Worm (Caenorhabditis elegans) whole organism, young adult: ENCODE data around the gene bed-2.
A peak's percentile ranks its signal among the peaks of the same experiment; 100 is the strongest.

Experiments
- B0019.2 ChIP-seq: fragments of 200-800 bp; sonication (Bioruptor generic); conservative IDR thresholded peaks from 2 replicates; pipeline ENCODE4 v1.3.6; 2022; ENCODE audit warnings: missing genetic modification reagents, missing genetic modification characterization, missing compliant biosample characterization
- B0261.1 ChIP-seq: sonication (generic microtip); optimal IDR thresholded peaks from 2 replicates; lab custom pipeline; 2016; ENCODE audit warnings: mild to moderate bottlenecking, missing genetic modification characterization, moderate library complexity, missing compliant biosample characterization
- B0336.3 ChIP-seq: fragments of 200-800 bp; sonication (Bioruptor generic); IDR thresholded peaks from 2 replicates; pipeline ENCODE4 v1.3.6; 2022; ENCODE audit warnings: missing genetic modification characterization, missing compliant biosample characterization
- C17E4.6 ChIP-seq: fragments of 200-800 bp; sonication (Bioruptor generic); IDR thresholded peaks from 2 replicates; pipeline ENCODE4 v1.3.6; 2022; ENCODE audit warnings: missing genetic modification reagents, missing genetic modification characterization, missing compliant biosample characterization
- F10E7.11 ChIP-seq: sonication (generic microtip); optimal IDR thresholded peaks from 2 replicates; lab custom pipeline; 2017; ENCODE audit warnings: mild to moderate bottlenecking, missing genetic modification characterization, moderate library complexity, missing compliant biosample characterization
- F23B12.7 ChIP-seq: sonication (generic microtip); optimal IDR thresholded peaks from 2 replicates; lab custom pipeline; 2017; ENCODE audit warnings: missing genetic modification characterization, mild to moderate bottlenecking, missing compliant biosample characterization, antibody characterized with exemption, moderate library complexity; ENCODE audit not compliant: insufficient read depth
- F52B5.7 ChIP-seq: sonication (generic microtip); optimal IDR thresholded peaks from 2 replicates; lab custom pipeline; 2016; ENCODE audit warnings: mild to moderate bottlenecking, missing genetic modification characterization, missing compliant biosample characterization
- F57C9.4 ChIP-seq: sonication (generic microtip); optimal IDR thresholded peaks from 2 replicates; lab custom pipeline; 2017; ENCODE audit warnings: mild to moderate bottlenecking, missing genetic modification characterization, missing compliant biosample characterization
- K11D2.4 ChIP-seq: fragments of 200-800 bp; sonication (Bioruptor generic); IDR thresholded peaks from 2 replicates; pipeline ENCODE4 v1.3.6; 2022; ENCODE audit warnings: missing genetic modification reagents, missing genetic modification characterization, missing compliant biosample characterization
- T07F8.4 ChIP-seq: sonication (generic microtip); optimal IDR thresholded peaks from 2 replicates; lab custom pipeline; 2016; ENCODE audit warnings: mild to moderate bottlenecking, missing genetic modification characterization, moderate library complexity, missing compliant biosample characterization
- Y53F4B.3 ChIP-seq: fragments of 200-800 bp; sonication (Bioruptor generic); IDR thresholded peaks from 2 replicates; pipeline ENCODE4 v1.3.6; 2022; ENCODE audit warnings: missing genetic modification reagents, missing genetic modification characterization, missing compliant biosample characterization
- Y79H2A.3 ChIP-seq: fragments of 200-800 bp; sonication (Bioruptor generic); conservative IDR thresholded peaks from 2 replicates; pipeline ENCODE4 v1.3.6; 2022; ENCODE audit warnings: missing genetic modification reagents, missing genetic modification characterization, missing compliant biosample characterization
- ZK185.1 ChIP-seq: sonication (generic microtip); optimal IDR thresholded peaks from 2 replicates; lab custom pipeline; 2016; ENCODE audit warnings: mild to moderate bottlenecking, missing genetic modification characterization, missing compliant biosample characterization; ENCODE audit not compliant: poor library complexity, severe bottlenecking
- athp-1 ChIP-seq: sonication (generic microtip); optimal IDR thresholded peaks from 2 replicates; lab custom pipeline; 2017; ENCODE audit warnings: mild to moderate bottlenecking, missing genetic modification characterization, missing compliant biosample characterization
- attf-3 ChIP-seq: fragments of 200-800 bp; sonication (Bioruptor generic); conservative IDR thresholded peaks from 2 replicates; pipeline ENCODE4 v1.3.6; 2022; ENCODE audit warnings: missing genetic modification reagents, missing genetic modification characterization, missing compliant biosample characterization
- cebp-2 ChIP-seq: fragments of 200-800 bp; sonication (Bioruptor generic); IDR thresholded peaks from 2 replicates; pipeline ENCODE4 v1.3.6; 2022; ENCODE audit warnings: missing genetic modification characterization, missing compliant biosample characterization
- ceh-40 ChIP-seq: fragments of 200-800 bp; sonication (Bioruptor generic); IDR thresholded peaks from 2 replicates; pipeline ENCODE4 v1.3.6; 2022; ENCODE audit warnings: missing genetic modification characterization, missing compliant biosample characterization
- ceh-58 ChIP-seq: fragments of 200-800 bp; sonication (Bioruptor generic); IDR thresholded peaks from 2 replicates; pipeline ENCODE4 v1.3.6; 2022; ENCODE audit warnings: missing genetic modification characterization, missing compliant biosample characterization
- ceh-91 ChIP-seq: fragments of 200-800 bp; sonication (Bioruptor generic); IDR thresholded peaks from 2 replicates; pipeline ENCODE4 v1.3.6; 2022; ENCODE audit warnings: missing genetic modification reagents, missing genetic modification characterization, missing compliant biosample characterization
- dox-1 ChIP-seq: fragments of 200-800 bp; sonication (Bioruptor generic); IDR thresholded peaks from 2 replicates; pipeline ENCODE4 v1.3.6; 2022; ENCODE audit warnings: missing genetic modification reagents, missing genetic modification characterization, missing compliant biosample characterization
- dpl-1 ChIP-seq: fragments of 150-350 bp; optimal IDR thresholded peaks from 2 replicates; lab custom pipeline; 2014; ENCODE audit warnings: missing biosample characterization, missing genetic modification reagents, missing genetic modification characterization
- egrh-3 ChIP-seq: fragments of 200-800 bp; sonication (Bioruptor generic); IDR thresholded peaks from 2 replicates; pipeline ENCODE4 v1.3.6; 2022; ENCODE audit warnings: missing genetic modification reagents, missing genetic modification characterization, missing compliant biosample characterization
- ekl-4 ChIP-seq: fragments of 200-800 bp; sonication (Bioruptor generic); IDR thresholded peaks from 2 replicates; pipeline ENCODE4 v1.3.6; 2022; ENCODE audit warnings: missing genetic modification reagents, missing genetic modification characterization, missing compliant biosample characterization
- gei-17 ChIP-seq: fragments of 200-800 bp; sonication (Bioruptor generic); optimal IDR thresholded peaks from 2 replicates; lab custom pipeline; 2018; ENCODE audit warnings: mild to moderate bottlenecking, missing genetic modification characterization, missing compliant biosample characterization
- hlh-26 ChIP-seq: fragments of 200-800 bp; sonication (Bioruptor generic); conservative IDR thresholded peaks from 2 replicates; pipeline ENCODE4 v1.3.6; 2022; ENCODE audit warnings: missing genetic modification reagents, missing genetic modification characterization, missing compliant biosample characterization
- hsf-1 ChIP-seq: fragments of 200-800 bp; sonication (Bioruptor generic); IDR thresholded peaks from 2 replicates; pipeline ENCODE4 v1.3.6; 2022; ENCODE audit warnings: missing genetic modification reagents, missing genetic modification characterization, missing compliant biosample characterization
- lin-35 ChIP-seq, 3 experiments: fragments of 150-350 bp in 2 of 3; sonication (generic microtip) in 1 of 3; optimal IDR thresholded peaks; 2 replicates each; lab custom pipeline; 2014 to 2018; ENCODE audit warnings: missing biosample characterization in 3 of 3, missing genetic modification characterization in 3 of 3, missing genetic modification reagents in 3 of 3
- lin-40 ChIP-seq: sonication (generic microtip); optimal IDR thresholded peaks from 2 replicates; lab custom pipeline; 2016; ENCODE audit warnings: missing genetic modification characterization, mild to moderate bottlenecking, missing compliant biosample characterization, missing genotype, missing genetic modification reagents
- lsy-27 ChIP-seq: sonication (generic microtip); optimal IDR thresholded peaks from 2 replicates; lab custom pipeline; 2017; ENCODE audit warnings: missing genetic modification characterization, mild to moderate bottlenecking, missing compliant biosample characterization, antibody characterized with exemption, missing genotype, borderline replicate concordance; ENCODE audit not compliant: insufficient read depth
- mcd-1 ChIP-seq: fragments of 200-800 bp; sonication (Bioruptor generic); IDR thresholded peaks from 2 replicates; pipeline ENCODE4 v1.3.6; 2022; ENCODE audit warnings: missing genetic modification reagents, missing genetic modification characterization, missing compliant biosample characterization
- nfya-2 ChIP-seq: fragments of 200-800 bp; sonication (Bioruptor generic); IDR thresholded peaks from 2 replicates; pipeline ENCODE4 v1.3.6; 2022; ENCODE audit warnings: missing genetic modification reagents, missing genetic modification characterization, missing compliant biosample characterization
- nhr-120 ChIP-seq: fragments of 200-800 bp; sonication (Bioruptor generic); IDR thresholded peaks from 2 replicates; pipeline ENCODE4 v1.3.6; 2022; ENCODE audit warnings: missing genetic modification characterization, missing compliant biosample characterization
- nhr-27 ChIP-seq: fragments of 200-800 bp; sonication (Bioruptor generic); optimal IDR thresholded peaks from 2 replicates; lab custom pipeline; 2018; ENCODE audit warnings: mild to moderate bottlenecking, missing genetic modification characterization, moderate library complexity, missing compliant biosample characterization
- nhr-80 ChIP-seq: sonication (generic microtip); optimal IDR thresholded peaks from 2 replicates; lab custom pipeline; 2016; ENCODE audit warnings: missing genetic modification characterization, missing compliant biosample characterization
- nhr-90 ChIP-seq: sonication (generic microtip); optimal IDR thresholded peaks from 2 replicates; lab custom pipeline; 2016; ENCODE audit warnings: missing genotype, mild to moderate bottlenecking, missing genetic modification characterization, missing compliant biosample characterization
- rcor-1 ChIP-seq: fragments of 200-800 bp; sonication (Bioruptor generic); IDR thresholded peaks from 2 replicates; pipeline ENCODE4 v1.3.6; 2022; ENCODE audit warnings: missing genetic modification reagents, missing genetic modification characterization, missing compliant biosample characterization
- rec-8 ChIP-seq, 2 experiments: sonication (generic microtip); optimal IDR thresholded peaks; 2 replicates each; lab custom pipeline; 2016; ENCODE audit warnings: mild to moderate bottlenecking in 2 of 2, missing genetic modification characterization in 2 of 2, missing genetic modification reagents in 2 of 2, missing genotype in 2 of 2, missing biosample characterization in 1 of 2, missing compliant biosample characterization in 1 of 2, moderate library complexity in 1 of 2
- rpc-1 ChIP-seq, 2 experiments: fragments of 150-350 bp in 1 of 2; sonication (generic microtip) in 1 of 2; optimal IDR thresholded peaks; 2 replicates each; lab custom pipeline; 2014 to 2018; ENCODE audit warnings: missing biosample characterization in 1 of 2, missing genetic modification characterization in 1 of 2, missing genetic modification reagents in 1 of 2, missing genotype in 1 of 2
- snpc-1.1 ChIP-seq: sonication (generic microtip); optimal IDR thresholded peaks from 2 replicates; lab custom pipeline; 2017; ENCODE audit warnings: missing genetic modification characterization, mild to moderate bottlenecking, missing compliant biosample characterization, antibody characterized with exemption, moderate library complexity, missing genotype, missing genetic modification reagents; ENCODE audit not compliant: insufficient read depth
- somi-1 ChIP-seq: fragments of 200-800 bp; sonication (Bioruptor generic); optimal IDR thresholded peaks from 2 replicates; lab custom pipeline; 2018; ENCODE audit warnings: mild to moderate bottlenecking, missing genetic modification characterization, missing compliant biosample characterization
- tbp1 ChIP-seq: fragments of 200-800 bp; sonication (Bioruptor generic); optimal IDR thresholded peaks from 2 replicates; lab custom pipeline; 2018; ENCODE audit warnings: mild to moderate bottlenecking, missing genetic modification characterization, missing compliant biosample characterization
- xnd-1 ChIP-seq: sonication (generic microtip); optimal IDR thresholded peaks from 2 replicates; lab custom pipeline; 2016; ENCODE audit warnings: missing genotype, missing genetic modification reagents, missing genetic modification characterization, missing compliant biosample characterization
- ztf-25 ChIP-seq: fragments of 200-800 bp; sonication (Bioruptor generic); IDR thresholded peaks from 2 replicates; pipeline ENCODE4 v1.3.6; 2022; ENCODE audit warnings: missing genetic modification reagents, missing genetic modification characterization, missing compliant biosample characterization
- ztf-26 ChIP-seq: sonication (generic microtip); optimal IDR thresholded peaks from 2 replicates; lab custom pipeline; 2017; ENCODE audit warnings: missing genetic modification characterization, missing compliant biosample characterization
- ztf-3 ChIP-seq: fragments of 200-800 bp; sonication (Bioruptor generic); optimal IDR thresholded peaks from 2 replicates; lab custom pipeline; 2018; ENCODE audit warnings: mild to moderate bottlenecking, missing genetic modification characterization, missing compliant biosample characterization
- ztf-6 ChIP-seq: fragments of 200-800 bp; sonication (Bioruptor generic); IDR thresholded peaks from 2 replicates; pipeline ENCODE4 v1.3.6; 2022; ENCODE audit warnings: missing genetic modification reagents, missing genetic modification characterization, missing compliant biosample characterization

Gene bed-2

DNA sequence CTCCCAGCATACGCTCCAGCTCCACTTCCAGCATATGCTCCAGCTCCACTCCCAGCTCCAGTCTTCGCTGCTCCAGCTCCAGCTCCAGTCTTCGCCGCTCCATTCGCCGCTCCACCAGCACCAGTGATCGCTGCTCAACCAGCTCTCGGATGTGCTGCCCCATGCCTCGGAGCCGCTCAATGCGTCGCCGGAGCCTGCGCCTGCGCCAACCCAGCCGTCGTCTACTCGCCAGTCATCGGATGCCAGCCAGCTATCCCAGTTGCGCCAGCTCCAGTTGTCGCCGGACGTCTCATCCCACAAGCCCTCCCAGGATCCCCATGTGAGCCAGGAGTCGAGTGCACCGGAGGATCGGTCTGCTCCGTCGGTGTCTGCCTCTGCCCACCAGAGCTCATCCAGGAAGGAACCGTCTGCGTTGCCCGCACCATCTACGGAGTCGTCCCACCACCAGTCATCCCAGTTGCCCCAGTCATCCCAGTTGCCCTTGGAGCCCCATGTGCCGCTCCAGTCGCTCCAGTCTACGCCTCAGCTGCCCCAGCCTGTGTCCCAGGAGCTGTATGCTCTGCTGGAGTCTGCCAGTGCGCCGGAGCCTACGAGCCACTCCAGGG lies 43.0 kb downstream of the bed-2 start (continued):
- no peak for TF ChIP-seq cebp-2 (GFP tag; lab: Robert Waterston, UW)
- peak; percentile 29; the same call in 1 of the 2 replicates for TF ChIP-seq ceh-91 (GFP tag; lab: Robert Waterston, UW)
- 0 out of 2 replicates have a peak, but pooled peaks have one; percentile 7 for TF ChIP-seq hsf-1 (GFP tag; lab: Robert Waterston, UW)
- peak; percentile 5; the same call in 1 of the 2 replicates for TF ChIP-seq mcd-1 (GFP tag; lab: Robert Waterston, UW)
- TF ChIP-seq F52B5.7 (tag; lab: Kevin White, UChicago) = no peak
- TF ChIP-seq attf-3 = no peak
- no peak for TF ChIP-seq rec-8 (tag; optimal IDR thresholded peaks at IDR 0.05; lab: Kevin White, UChicago)
- no peak for TF ChIP-seq tbp1 (GFP tag; lab: Kevin White, UChicago)
- no peak for TF ChIP-seq athp-1
- TF ChIP-seq dox-1 = peak; percentile 39; the same call in 1 of the 2 replicates
- no peak for TF ChIP-seq gei-17
- TF ChIP-seq nhr-120 (GFP tag; lab: Robert Waterston, UW) = no peak
- TF ChIP-seq dpl-1 (GFP tag; lab: Kevin White, UChicago) = no peak
- TF ChIP-seq egrh-3 (GFP tag; lab: Robert Waterston, UW) = peak; percentile 96
- TF ChIP-seq Y79H2A.3 (GFP tag; lab: Robert Waterston, UW) = no peak
- no peak for TF ChIP-seq rpc-1 (optimal IDR thresholded peaks at IDR 0.05; lab: Kevin White, UChicago)
- no peak for TF ChIP-seq rpc-1 (tag; optimal IDR thresholded peaks at IDR 0.05; lab: Kevin White, UChicago)
- TF ChIP-seq B0261.1 = no peak
- no peak for TF ChIP-seq xnd-1 (tag; lab: Kevin White, UChicago)
- TF ChIP-seq B0019.2 = no peak
- TF ChIP-seq ztf-3 = no peak
- TF ChIP-seq snpc-1.1 (tag; lab: Kevin White, UChicago) = no peak
- TF ChIP-seq F23B12.7 = no peak
- TF ChIP-seq somi-1 (GFP tag; lab: Kevin White, UChicago) = no peak
- no peak for TF ChIP-seq C17E4.6 (GFP tag; lab: Robert Waterston, UW)
- TF ChIP-seq lsy-27 (tag; lab: Kevin White, UChicago) = no peak
- TF ChIP-seq F57C9.4 (tag; lab: Kevin White, UChicago) = no peak
- no peak for TF ChIP-seq ZK185.1 (tag; lab: Kevin White, UChicago)
- no peak for TF ChIP-seq nfya-2 (GFP tag; lab: Robert Waterston, UW)
- TF ChIP-seq B0336.3 = 0 out of 2 replicates have a peak, but pooled peaks have one; percentile 10
- no peak for TF ChIP-seq ekl-4 (GFP tag; lab: Robert Waterston, UW)
- no peak for TF ChIP-seq rcor-1
- no peak for TF ChIP-seq nhr-90 (tag; lab: Kevin White, UChicago)
- no peak for TF ChIP-seq ceh-58 (GFP tag; lab: Robert Waterston, UW)
- TF ChIP-seq nhr-27 (tag; lab: Kevin White, UChicago) = no peak
- no peak for TF ChIP-seq nhr-80 (tag; lab: Kevin White, UChicago)
- no peak for TF ChIP-seq T07F8.4
- TF ChIP-seq lin-35 (GFP tag; optimal IDR thresholded peaks at IDR 0.05; lab: Kevin White, UChicago) = no peak
- TF ChIP-seq lin-40 (tag; lab: Kevin White, UChicago) = no peak
- no peak for TF ChIP-seq ztf-26
- no peak for TF ChIP-seq F10E7.11 (tag; lab: Kevin White, UChicago)
- no peak for TF ChIP-seq ceh-40
- TF ChIP-seq ztf-6 (GFP tag; lab: Robert Waterston, UW) = no peak
- TF ChIP-seq hlh-26 = no peak
- TF ChIP-seq K11D2.4 (GFP tag; lab: Robert Waterston, UW) = no peak
- no peak for TF ChIP-seq ztf-25 (GFP tag; lab: Robert Waterston, UW)
- TF ChIP-seq Y53F4B.3 = no peak
